Worm (Caenorhabditis elegans): ENCODE data around the gene Y41C4A.7.

The Y41C4A.7 gene

DNA sequence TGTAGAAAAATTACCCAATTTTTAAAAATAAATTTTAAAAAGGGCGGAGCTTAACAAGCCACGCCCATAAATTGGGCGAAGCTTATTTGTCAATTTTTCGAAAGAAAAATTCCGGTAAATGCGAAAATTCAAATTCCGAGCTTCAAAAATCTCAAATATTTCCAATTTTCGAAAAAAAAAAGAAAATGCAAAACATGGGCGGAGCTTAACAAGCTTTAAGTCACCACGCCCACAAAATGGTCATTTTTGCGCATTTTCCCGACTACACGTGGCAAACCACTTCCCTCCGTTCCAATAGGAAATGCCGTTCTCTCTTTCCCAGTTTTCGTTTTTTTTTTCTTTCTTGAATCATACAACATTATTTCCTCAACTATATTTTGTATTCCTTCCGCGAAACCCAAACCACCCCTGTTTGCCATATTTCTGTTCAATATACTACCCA, 4.1 kb upstream of the Y41C4A.7 start:
- TF ChIP-seq unc-62 (GFP tag; optimal IDR thresholded peaks at IDR 0.05) = no peak

ce11 chrIII:11694975-11695374, 3.7 kb upstream of the Y41C4A.7 start, which contains the start of gene Y41C4A.22:
Y41C4A.22 (plus strand) TSS chrIII:11695275.
- TF ChIP-seq unc-62 (GFP tag; optimal IDR thresholded peaks at IDR 0.05) = no peak

DNA sequence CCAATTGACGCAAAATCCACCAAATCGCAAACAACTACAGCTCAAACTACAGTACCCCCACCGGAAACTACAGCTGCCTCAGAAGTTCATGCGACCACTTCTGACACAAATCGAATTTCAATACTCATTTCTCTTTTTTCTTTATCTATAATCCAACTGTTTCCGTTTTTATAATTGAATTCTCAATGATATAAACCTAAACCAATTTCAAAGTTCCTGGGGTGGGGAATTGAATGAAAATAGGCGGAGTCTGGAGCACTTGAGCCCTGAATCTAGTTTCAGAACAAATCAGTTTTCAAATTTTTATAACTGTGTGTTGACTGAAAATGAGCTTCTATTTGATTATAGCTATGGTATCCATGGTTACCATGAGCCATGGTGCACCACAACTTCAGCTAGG, 2.4 kb upstream of the Y41C4A.7 start, which contains the start of gene Y41C4A.6:
Gene Y41C4A.6 (plus strand): TSS at position 301 of the 400 bp plus-strand sequence.
- TF ChIP-seq unc-62 (GFP tag; optimal IDR thresholded peaks at IDR 0.05) = no peak

DNA sequence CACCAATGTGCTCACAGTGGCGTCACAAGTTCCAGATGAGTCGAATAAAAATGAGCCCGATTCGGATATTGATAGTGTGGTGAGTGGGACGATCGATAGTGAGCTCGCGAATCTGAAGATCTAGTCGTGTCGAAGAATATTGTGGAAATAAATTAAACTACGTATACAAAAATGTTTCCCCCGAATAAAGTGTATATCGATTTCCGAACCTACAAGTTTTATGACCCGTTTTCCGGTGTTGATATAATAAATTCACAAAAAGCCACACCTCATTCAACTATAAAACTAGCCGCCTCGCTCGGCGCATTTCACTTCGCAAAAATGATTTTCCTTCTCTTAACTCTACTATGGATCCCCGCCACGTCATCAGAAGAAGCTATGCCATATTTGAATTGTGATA, 1.3 kb downstream of the Y41C4A.7 start, which contains the start of gene pqn-84:
Gene pqn-84 (plus strand): TSS at position 301 of the 400 bp plus-strand sequence.
- no peak for TF ChIP-seq unc-62 (GFP tag; optimal IDR thresholded peaks at IDR 0.05)

- no peak for TF ChIP-seq unc-62 (GFP tag; optimal IDR thresholded peaks at IDR 0.05)
These were observed 3.2 kb downstream of the Y41C4A.7 start for ce11 chrIII:11701863-11702262.

DNA sequence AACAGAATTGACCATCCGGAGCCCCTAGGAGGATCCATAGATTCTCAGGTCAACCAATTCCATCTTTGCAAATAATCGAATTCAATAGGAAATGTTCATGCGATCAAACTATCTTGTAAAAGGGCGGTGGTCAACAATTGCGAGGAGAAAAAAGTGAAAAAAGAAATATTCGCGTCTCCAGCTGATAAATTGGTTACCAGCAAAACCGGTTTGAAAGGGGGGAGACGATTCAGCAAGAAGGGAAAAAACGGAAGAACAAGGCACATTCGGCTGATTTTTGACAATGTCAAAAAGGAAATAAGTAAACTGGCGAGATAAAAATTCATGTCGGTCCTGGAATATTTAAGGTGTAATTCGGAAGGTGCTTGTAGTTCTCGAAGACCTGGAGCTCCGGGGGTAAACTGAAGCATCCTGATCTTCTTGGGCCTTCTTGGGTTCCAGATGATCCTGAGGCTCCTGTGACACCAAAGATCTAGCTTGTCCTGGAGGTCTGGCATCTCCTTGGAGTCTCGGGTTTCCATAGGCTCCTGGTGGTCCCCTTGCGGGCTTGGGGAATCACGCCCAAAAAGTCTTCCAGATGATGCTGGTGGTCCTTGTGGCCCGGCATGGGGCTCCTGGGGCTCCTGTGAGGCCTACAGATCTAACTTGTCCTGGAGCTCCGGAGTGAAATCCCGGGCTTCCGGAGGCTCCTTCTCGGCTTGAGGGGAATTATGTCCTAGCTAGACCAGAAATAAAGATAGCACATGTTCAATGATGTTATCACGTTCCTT, 4.5 kb downstream of the Y41C4A.7 start:
- no peak for TF ChIP-seq unc-62 (GFP tag; optimal IDR thresholded peaks at IDR 0.05)

- no peak for TF ChIP-seq unc-62 (GFP tag; optimal IDR thresholded peaks at IDR 0.05)
These were observed 5.1 kb downstream of the Y41C4A.7 start, which contains the start of gene col-95 for ce11 chrIII:11703776-11704093. col-95 (plus strand) TSS chrIII:11703994.

ce11 chrIII:11704377-11704978, 5.8 kb downstream of the Y41C4A.7 start:
- no peak for TF ChIP-seq unc-62 (GFP tag; optimal IDR thresholded peaks at IDR 0.05)

- no peak for TF ChIP-seq unc-62 (GFP tag; optimal IDR thresholded peaks at IDR 0.05)
These were observed 7.3 kb downstream of the Y41C4A.7 start for ce11 chrIII:11705930-11706329.

ce11 chrIII:11706665-11707064, 8.0 kb downstream of the Y41C4A.7 start, which contains the start of gene col-96:
col-96 (minus strand) TSS chrIII:11706765.
- no peak for TF ChIP-seq unc-62 (GFP tag; optimal IDR thresholded peaks at IDR 0.05)

DNA sequence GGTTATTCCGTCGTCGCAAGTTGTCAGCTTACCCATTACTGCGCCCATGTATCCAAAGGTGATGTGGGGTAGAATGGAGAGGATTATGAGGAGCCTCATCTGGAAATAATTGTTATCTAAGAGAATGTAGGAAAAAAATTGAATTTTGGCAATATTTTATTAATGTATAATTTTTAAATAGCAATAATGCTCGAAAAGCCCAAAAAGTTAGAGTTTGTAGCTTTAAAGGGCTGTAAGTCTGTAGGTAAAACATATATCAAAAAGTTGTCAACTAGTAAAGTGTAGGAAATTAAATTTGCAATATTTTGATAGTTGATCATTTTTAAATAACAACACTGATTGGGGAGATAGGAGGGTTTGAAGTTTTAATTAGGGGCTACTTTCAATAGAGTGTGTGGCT, 10.1 kb downstream of the Y41C4A.7 start, which contains the start of gene Y41C4A.8:
Gene Y41C4A.8 (minus strand): TSS at position 101 of the 400 bp plus-strand sequence.
- no peak for TF ChIP-seq unc-62 (GFP tag; optimal IDR thresholded peaks at IDR 0.05)

DNA sequence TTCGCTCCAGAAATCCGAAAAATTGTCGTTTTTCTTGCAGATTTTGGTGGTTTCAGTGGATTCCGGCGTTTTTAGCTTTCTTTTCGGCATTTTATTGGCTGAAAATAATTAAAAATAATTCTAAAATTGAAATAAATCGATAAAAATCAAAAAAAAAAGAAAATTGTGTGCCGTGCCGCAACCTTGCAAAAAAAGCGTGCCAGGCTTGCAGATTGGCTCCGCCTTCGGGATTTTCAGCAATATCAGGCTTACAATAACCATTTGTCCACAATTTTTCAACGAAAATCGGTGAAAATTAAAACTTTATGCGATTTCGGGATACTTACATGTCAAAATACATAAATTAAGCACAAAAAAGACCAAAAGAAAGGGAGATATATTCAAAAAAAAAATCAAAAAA, 19.9 kb downstream of the Y41C4A.7 start, which contains the start of gene Y41C4A.9:
Gene Y41C4A.9 (minus strand): TSS at position 98 of the 400 bp plus-strand sequence.
- no peak for TF ChIP-seq unc-62 (GFP tag; optimal IDR thresholded peaks at IDR 0.05)

ce11 chrIII:11719400-11719875, 20.8 kb downstream of the Y41C4A.7 start, which contains the start of the genes elb-1 and Y41C4A.11:
elb-1 (minus strand) TSS chrIII:11719450.
Y41C4A.11 (plus strand) TSS chrIII:11719860.
- no peak for TF ChIP-seq unc-62 (GFP tag; optimal IDR thresholded peaks at IDR 0.05)

- no peak for TF ChIP-seq unc-62 (GFP tag; optimal IDR thresholded peaks at IDR 0.05)
These were observed 22.7 kb downstream of the Y41C4A.7 start, which contains the start of gene Y41C4A.32 for ce11 chrIII:11721405-11721804. Y41C4A.32 (plus strand) TSS chrIII:11721706.

DNA sequence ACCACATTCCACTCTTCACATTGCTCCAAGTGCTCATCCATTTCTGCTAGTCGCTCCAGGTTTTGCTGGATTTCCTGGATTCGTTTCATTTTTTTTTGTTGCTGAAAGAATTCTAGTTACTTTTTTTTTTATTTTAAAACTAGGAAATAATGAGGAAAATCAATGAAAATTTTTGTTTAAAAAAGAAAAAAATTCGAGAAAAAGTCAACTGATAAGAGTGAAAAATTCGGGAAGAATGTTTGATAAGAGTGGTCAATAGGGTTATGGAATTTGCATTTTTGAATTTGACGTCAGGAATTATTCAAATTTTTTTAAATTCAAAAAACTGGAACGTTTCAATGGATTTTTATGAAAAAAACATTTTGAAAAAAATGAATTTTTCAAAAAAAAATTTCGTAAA, 27.9 kb downstream of the Y41C4A.7 start, which contains the start of gene Y41C4A.12:
Gene Y41C4A.12 (minus strand): TSS at position 101 of the 400 bp plus-strand sequence.
- TF ChIP-seq unc-62 (GFP tag; optimal IDR thresholded peaks at IDR 0.05) = no peak

- no peak for TF ChIP-seq unc-62 (GFP tag; optimal IDR thresholded peaks at IDR 0.05)
These were observed 28.3 kb downstream of the Y41C4A.7 start for ce11 chrIII:11727010-11727409.
